Worm (Caenorhabditis elegans) whole organism, L2 larva: ENCODE data around the gene tsp-20.

Experiments
- egl-27 ChIP-seq: sonication (generic microtip); optimal IDR thresholded peaks from 3 replicates; lab custom pipeline; 2017; ENCODE audit warnings: missing biosample characterization, missing genetic modification reagents, missing genetic modification characterization
- nhr-129 ChIP-seq: fragments of 150-350 bp; optimal IDR thresholded peaks from 2 replicates; lab custom pipeline; 2014; ENCODE audit warnings: missing biosample characterization, missing genetic modification characterization
- skn-1 ChIP-seq: sonication (generic microtip); optimal IDR thresholded peaks from 2 replicates; lab custom pipeline; 2017; ENCODE audit warnings: missing biosample characterization, missing genetic modification characterization

DNA sequence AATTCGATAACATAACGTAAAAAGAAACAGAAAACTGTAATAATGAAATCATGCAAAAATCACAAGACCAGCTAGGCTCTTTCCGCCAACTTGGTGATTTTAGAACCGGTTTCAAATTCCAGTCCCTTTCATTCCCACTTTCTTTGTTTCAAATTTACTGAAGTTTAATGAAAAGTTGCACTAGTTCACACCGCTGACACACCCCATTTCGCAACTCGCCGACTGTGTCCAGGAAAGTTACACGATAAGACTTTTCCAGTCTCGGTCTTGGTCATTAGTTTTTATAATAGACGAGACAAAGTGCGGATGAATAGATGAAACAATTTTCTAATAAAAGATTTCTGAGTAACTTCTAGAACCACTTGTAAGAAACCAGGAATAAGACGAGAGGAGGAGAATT lies 29.9 kb downstream of the tsp-20 start:
- TF ChIP-seq skn-1 (tag; lab: Kevin White, UChicago) = no peak
- no peak for TF ChIP-seq nhr-129 (tag; lab: Kevin White, UChicago)
- no peak for TF ChIP-seq egl-27 (tag; lab: Kevin White, UChicago)
